Worm (Caenorhabditis elegans): Measurements from ENCODE around the gene srd-11.

The srd-11 gene

ce11 chrV:13656346-13657254 lies 36.9 kb upstream of the srd-11 start:
- TF ChIP-seq spr-3 (GFP tag; optimal IDR thresholded peaks at IDR 0.05), result peak; percentile 29
- TF ChIP-seq lin-1 (GFP tag; IDR thresholded peaks at IDR 0.05), result peak; percentile 70
- TF ChIP-seq fkh-10 (GFP tag; optimal IDR thresholded peaks at IDR 0.05), result no peak
- TF ChIP-seq ceh-82 (tag; optimal IDR thresholded peaks at IDR 0.05), result no peak
- TF ChIP-seq nhr-6 (tag; optimal IDR thresholded peaks at IDR 0.05), result peak; percentile 56
- no peak for TF ChIP-seq zip-2 (tag; optimal IDR thresholded peaks at IDR 0.05)
- TF ChIP-seq pqm-1 (tag; optimal IDR thresholded peaks at IDR 0.05), result peak; percentile 29
- TF ChIP-seq nhr-111 (GFP tag; optimal IDR thresholded peaks at IDR 0.05), result no peak
- no peak for TF ChIP-seq egl-27 (tag; optimal IDR thresholded peaks at IDR 0.05)
- peak; percentile 66 for TF ChIP-seq nhr-77 (tag; optimal IDR thresholded peaks at IDR 0.05)
- TF ChIP-seq lir-3 (tag; optimal IDR thresholded peaks at IDR 0.05), result no peak
- peak; percentile 14 for TF ChIP-seq pha-4 (GFP tag; IDR thresholded peaks at IDR 0.05)
- TF ChIP-seq pha-4 (tag; optimal IDR thresholded peaks at IDR 0.05), result no peak
- peak; percentile 82 for TF ChIP-seq php-3 (GFP tag; IDR thresholded peaks at IDR 0.05)
- TF ChIP-seq R02D3.7 (tag; optimal IDR thresholded peaks at IDR 0.05), result no peak
- TF ChIP-seq ztf-7 (tag; optimal IDR thresholded peaks at IDR 0.05), result no peak
- peak; percentile 38; the same call in 1 of the 2 replicates for TF ChIP-seq T26A8.4 (GFP tag; IDR thresholded peaks at IDR 0.05)
- TF ChIP-seq tag-97 (GFP tag; IDR thresholded peaks at IDR 0.05), result no peak
- 0 out of 2 replicates have a peak, but pooled peaks have one; percentile 35 for TF ChIP-seq lim-7 (GFP tag; IDR thresholded peaks at IDR 0.05)
- TF ChIP-seq zfp-2 (tag; optimal IDR thresholded peaks at IDR 0.05), result no peak
- peak; percentile 6 to 44 for TF ChIP-seq hif-1 (tag; optimal IDR thresholded peaks at IDR 0.05)
- TF ChIP-seq lin-15B (tag; optimal IDR thresholded peaks at IDR 0.05), result no peak
- TF ChIP-seq unc-130 (GFP tag; optimal IDR thresholded peaks at IDR 0.05), result no peak
- TF ChIP-seq mxl-2 (GFP tag; conservative IDR thresholded peaks at IDR 0.05), result 0 out of 2 replicates have a peak, but pooled peaks have one; percentile 7
- peak; percentile 94 for TF ChIP-seq mxl-3 (GFP tag; optimal IDR thresholded peaks at IDR 0.05)
- TF ChIP-seq mdt-29 (GFP tag; IDR thresholded peaks at IDR 0.05), result peak; percentile 74
- no peak for TF ChIP-seq daf-12 (tag; optimal IDR thresholded peaks at IDR 0.05)
- TF ChIP-seq ceh-44 (GFP tag; IDR thresholded peaks at IDR 0.05), result no peak
- TF ChIP-seq unc-62 (GFP tag; optimal IDR thresholded peaks at IDR 0.05 in 1 of 2), result peak in 1 of 2 experiments; percentile 92
- TF ChIP-seq unc-62 (tag; optimal IDR thresholded peaks at IDR 0.05), result no peak
- no peak for TF ChIP-seq unc-39 (tag; optimal IDR thresholded peaks at IDR 0.05)
- TF ChIP-seq ztf-11 (tag; optimal IDR thresholded peaks at IDR 0.05), result no peak
- no peak for TF ChIP-seq F49E8.2 (tag; optimal IDR thresholded peaks at IDR 0.05; ENCODE audit: borderline replicate concordance)
- peak; percentile 57; the same call in 1 of the 2 replicates for TF ChIP-seq ceh-20 (GFP tag; IDR thresholded peaks at IDR 0.05)
- TF ChIP-seq lin-13 (GFP tag; optimal IDR thresholded peaks at IDR 0.05), result peak; percentile 77
- TF ChIP-seq nhr-28 (tag; optimal IDR thresholded peaks at IDR 0.05), result peak; percentile 97
- TF ChIP-seq madf-5 (GFP tag; IDR thresholded peaks at IDR 0.05), result no peak
- no peak for TF ChIP-seq snpc-1.2 (GFP tag; IDR thresholded peaks at IDR 0.05)
- no peak for TF ChIP-seq vab-7 (GFP tag; IDR thresholded peaks at IDR 0.05)
- TF ChIP-seq cey-2 (tag; optimal IDR thresholded peaks at IDR 0.05; ENCODE audit: borderline replicate concordance, insufficient read depth), result peak; percentile 77
- peak; percentile 93 for TF ChIP-seq dve-1 (tag; optimal IDR thresholded peaks at IDR 0.05; ENCODE audit: insufficient read depth)
- peak; percentile 91; the same call in 1 of the 2 replicates for TF ChIP-seq nhr-41 (GFP tag; IDR thresholded peaks at IDR 0.05)
- no peak for TF ChIP-seq egl-43 (GFP tag; IDR thresholded peaks at IDR 0.05)
- no peak for TF ChIP-seq F10B5.3 (tag; optimal IDR thresholded peaks at IDR 0.05)
- TF ChIP-seq lin-39 (tag; optimal IDR thresholded peaks at IDR 0.05), result no peak
- peak; percentile 89 for TF ChIP-seq nhr-48 (tag; optimal IDR thresholded peaks at IDR 0.05)
- TF ChIP-seq jun-1 (tag; optimal IDR thresholded peaks at IDR 0.05), result peak; percentile 5
- peak; percentile 34 for TF ChIP-seq attf-4 (tag; optimal IDR thresholded peaks at IDR 0.05)
- TF ChIP-seq sdz-12 (GFP tag; optimal IDR thresholded peaks at IDR 0.05), result no peak
- 0 out of 2 replicates have a peak, but pooled peaks have one; percentile 2 for TF ChIP-seq ZK337.2 (GFP tag; IDR thresholded peaks at IDR 0.05)

Data from whole organism, L4 larva.